Fruit fly (Drosophila melanogaster): ENCODE measurements around the gene CG34300.

DNA sequence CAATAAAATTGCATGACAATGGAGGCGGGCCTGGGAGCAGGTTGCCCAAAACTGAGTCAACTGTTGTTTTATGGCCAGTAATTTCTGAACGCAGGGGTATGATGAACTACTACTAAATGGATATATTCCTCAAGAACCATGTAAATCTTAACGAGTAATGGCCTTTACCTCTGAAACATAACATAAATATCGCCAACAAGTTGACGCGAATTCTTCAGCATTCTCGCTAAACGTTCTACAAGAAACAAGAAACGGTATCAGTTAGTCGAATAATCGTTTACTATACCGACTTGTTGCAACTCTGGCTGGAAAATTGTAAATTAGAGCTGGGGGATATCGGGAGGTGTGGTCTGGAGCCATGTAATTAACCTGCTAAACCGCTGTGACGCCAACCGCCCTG, 37.7 kb downstream of the CG34300 start:
- TF ChIP-seq CTCF (optimal IDR thresholded peaks at IDR 0.05) (no peak), CG8478 (optimal IDR thresholded peaks at IDR 0.05) (no peak)

All from S2 (cell line).